Fruit fly (Drosophila melanogaster) whole organism, embryonic: ENCODE data around the gene CG13137.
A peak's percentile ranks its signal among the peaks of the same experiment; 100 is the strongest.

Source experiments
- ATbp ChIP-seq: fragments of 200-800 bp; sonication (Bioruptor generic); optimal IDR thresholded peaks from 2 replicates; lab custom pipeline; 2017; ENCODE audit warnings: missing biosample characterization, mild to moderate bottlenecking, missing genetic modification characterization, missing genetic modification reagents
- Aef1 ChIP-seq: fragments of 200-800 bp; sonication (Bioruptor generic); IDR thresholded peaks from 3 replicates; pipeline ENCODE4 v1.3.6; 2022; ENCODE audit warnings: missing biosample characterization, missing genetic modification characterization
- BEAF-32 ChIP-seq: fragments of 200-800 bp; sonication (Bioruptor generic); optimal IDR thresholded peaks from 3 replicates; lab custom pipeline; 2017; ENCODE audit warnings: missing biosample characterization, missing genetic modification characterization, mild to moderate bottlenecking, moderate library complexity, missing genetic modification reagents
- CG10267 ChIP-seq: fragments of 200-800 bp; sonication (Bioruptor generic); optimal IDR thresholded peaks from 2 replicates; lab custom pipeline; 2018; ENCODE audit warnings: missing biosample characterization, mild to moderate bottlenecking, missing genetic modification characterization, moderate library complexity
- CG12071 ChIP-seq: fragments of 200-800 bp; sonication (Bioruptor generic); optimal IDR thresholded peaks from 3 replicates; lab custom pipeline; 2018; ENCODE audit warnings: missing biosample characterization, mild to moderate bottlenecking, missing genetic modification characterization
- CG12299 ChIP-seq: fragments of 200-800 bp; sonication (Bioruptor generic); optimal IDR thresholded peaks from 2 replicates; lab custom pipeline; 2018; ENCODE audit warnings: missing biosample characterization, mild to moderate bottlenecking, missing genetic modification characterization
- CG13123 ChIP-seq: fragments of 200-800 bp; sonication (Bioruptor generic); optimal IDR thresholded peaks from 2 replicates; lab custom pipeline; 2016; ENCODE audit warnings: missing biosample characterization, missing genetic modification characterization
- CG30020 ChIP-seq: fragments of 200-800 bp; optimal IDR thresholded peaks from 2 replicates; lab custom pipeline; 2019; ENCODE audit warnings: missing biosample characterization, mild to moderate bottlenecking, missing genetic modification characterization, moderate library complexity
- CG30403 ChIP-seq: fragments of 200-800 bp; sonication (Bioruptor generic); optimal IDR thresholded peaks from 3 replicates; lab custom pipeline; 2016; ENCODE audit warnings: missing biosample characterization, missing genetic modification characterization
- CG33557 ChIP-seq: fragments of 200-800 bp; sonication (Bioruptor generic); optimal IDR thresholded peaks from 2 replicates; lab custom pipeline; 2019; ENCODE audit warnings: missing biosample characterization, mild to moderate bottlenecking, missing genetic modification characterization, moderate library complexity
- CG34422 ChIP-seq: fragments of 200-800 bp; sonication (Bioruptor generic); IDR thresholded peaks from 3 replicates; pipeline ENCODE4 v1.3.6; 2022; ENCODE audit warnings: missing biosample characterization, missing genetic modification characterization
- CG4617 ChIP-seq: fragments of 200-800 bp; sonication (Bioruptor generic); optimal IDR thresholded peaks from 3 replicates; lab custom pipeline; 2016; ENCODE audit warnings: missing biosample characterization, missing genetic modification characterization, borderline replicate concordance
- CG8388 ChIP-seq: fragments of 200-800 bp; sonication (Bioruptor generic); optimal IDR thresholded peaks from 2 replicates; lab custom pipeline; 2019; ENCODE audit warnings: missing biosample characterization, mild to moderate bottlenecking, missing genetic modification characterization, moderate library complexity
- CG8765 ChIP-seq: fragments of 200-800 bp; sonication (Bioruptor generic); IDR thresholded peaks from 2 replicates; pipeline ENCODE4 v1.3.6; 2022; ENCODE audit warnings: missing biosample characterization, missing genetic modification characterization
- CG8924 ChIP-seq: fragments of 200-800 bp; optimal IDR thresholded peaks from 3 replicates; lab custom pipeline; 2019; ENCODE audit warnings: missing biosample characterization, mild to moderate bottlenecking, missing genetic modification characterization, moderate library complexity
- CG9932 ChIP-seq: fragments of 200-800 bp; sonication (Bioruptor generic); IDR thresholded peaks from 2 replicates; pipeline ENCODE4 v1.3.6; 2022; ENCODE audit warnings: missing biosample characterization, missing genetic modification characterization
- Dbx ChIP-seq: fragments of 200-800 bp; sonication (Bioruptor generic); IDR thresholded peaks from 3 replicates; pipeline ENCODE4 v1.3.6; 2022; ENCODE audit warnings: missing biosample characterization, missing genetic modification characterization
- Dll ChIP-seq: fragments of 200-800 bp; sonication (Bioruptor generic); IDR thresholded peaks from 4 replicates; pipeline ENCODE4 v1.3.6; 2022; ENCODE audit warnings: missing biosample characterization, missing genetic modification characterization; ENCODE audit not compliant: partially characterized antibody
- Dp ChIP-seq: fragments of 200-800 bp; sonication (Bioruptor generic); optimal IDR thresholded peaks from 2 replicates; lab custom pipeline; 2018; ENCODE audit warnings: missing biosample characterization, mild to moderate bottlenecking, missing genetic modification characterization, moderate library complexity
- E2f2 ChIP-seq: fragments of 200-800 bp; sonication (Bioruptor generic); IDR thresholded peaks from 2 replicates; pipeline ENCODE4 v1.3.6; 2022; ENCODE audit warnings: missing biosample characterization, missing genetic modification characterization
- Fer1 ChIP-seq: fragments of 200-800 bp; sonication (Bioruptor generic); optimal IDR thresholded peaks from 2 replicates; lab custom pipeline; 2017; ENCODE audit warnings: missing biosample characterization, mild to moderate bottlenecking, missing genetic modification characterization
- MBD-R2 ChIP-seq: fragments of 200-800 bp; sonication (Bioruptor generic); IDR thresholded peaks from 2 replicates; pipeline ENCODE4 v1.3.6; 2022; ENCODE audit warnings: missing biosample characterization, missing genetic modification characterization
- Med ChIP-seq: fragments of 200-800 bp; sonication (Bioruptor generic); peaks from one replicate; lab custom pipeline; 2016; ENCODE audit warnings: missing biosample characterization, missing genetic modification characterization, mild to moderate bottlenecking, inconsistent platforms, moderate library complexity
- Mes4 ChIP-seq: fragments of 200-800 bp; sonication (Bioruptor generic); optimal IDR thresholded peaks from 2 replicates; lab custom pipeline; 2016; ENCODE audit warnings: missing biosample characterization, missing genetic modification characterization
- Myb ChIP-seq: fragments of 200-800 bp; sonication (Bioruptor generic); optimal IDR thresholded peaks from 2 replicates; lab custom pipeline; 2016; ENCODE audit warnings: missing biosample characterization, missing genetic modification characterization
- NC2β ChIP-seq: fragments of 200-800 bp; sonication (Bioruptor generic); optimal IDR thresholded peaks from 2 replicates; lab custom pipeline; 2016; ENCODE audit warnings: missing biosample characterization, missing genetic modification characterization
- Opbp ChIP-seq: fragments of 200-800 bp; sonication (Bioruptor generic); IDR thresholded peaks from 3 replicates; pipeline ENCODE4 v1.3.6; 2022; ENCODE audit warnings: missing biosample characterization, missing genetic modification characterization; ENCODE audit not compliant: partially characterized antibody
- Spps ChIP-seq: fragments of 200-800 bp; sonication (Bioruptor generic); optimal IDR thresholded peaks from 2 replicates; lab custom pipeline; 2018; ENCODE audit warnings: missing biosample characterization, mild to moderate bottlenecking, missing genetic modification characterization
- ap ChIP-seq: fragments of 200-800 bp; sonication (Bioruptor generic); IDR thresholded peaks from 2 replicates; pipeline ENCODE4 v1.3.6; 2022; ENCODE audit warnings: missing biosample characterization, missing genetic modification characterization
- bbx ChIP-seq: fragments of 200-800 bp; sonication (Bioruptor generic); IDR thresholded peaks from 2 replicates; pipeline ENCODE4 v1.3.6; 2022; ENCODE audit warnings: missing biosample characterization, missing genetic modification characterization; ENCODE audit not compliant: partially characterized antibody
- bigmax ChIP-seq: fragments of 200-800 bp; sonication (Bioruptor generic); optimal IDR thresholded peaks from 2 replicates; lab custom pipeline; 2018; ENCODE audit warnings: missing biosample characterization, mild to moderate bottlenecking, missing genetic modification characterization
- chm ChIP-seq: fragments of 200-800 bp; sonication (Bioruptor generic); IDR thresholded peaks from 2 replicates; pipeline ENCODE4 v1.3.6; 2022; ENCODE audit warnings: missing biosample characterization, missing genetic modification characterization
- ci ChIP-seq: fragments of 200-800 bp; sonication (Bioruptor generic); IDR thresholded peaks from 3 replicates; pipeline ENCODE4 v1.3.6; 2022; ENCODE audit warnings: missing biosample characterization, missing genetic modification characterization
- crp ChIP-seq, 2 experiments: fragments of 200-800 bp; sonication (Bioruptor generic); optimal IDR thresholded peaks; 2 replicates in 1 of 2; 3 replicates in 1 of 2; lab custom pipeline; 2017; ENCODE audit warnings: missing biosample characterization in 2 of 2, missing genetic modification characterization in 2 of 2, mild to moderate bottlenecking in 1 of 2, moderate library complexity in 1 of 2
- ewg ChIP-seq: fragments of 200-800 bp; sonication (Bioruptor generic); optimal IDR thresholded peaks from 3 replicates; lab custom pipeline; 2017; ENCODE audit warnings: mild to moderate bottlenecking, missing biosample characterization, missing genetic modification reagents, missing genetic modification characterization
- gfzf ChIP-seq: fragments of 200-800 bp; sonication (Bioruptor generic); optimal IDR thresholded peaks from 2 replicates; lab custom pipeline; 2016; ENCODE audit warnings: missing biosample characterization, mild to moderate bottlenecking, missing genetic modification characterization, moderate library complexity
- hkb ChIP-seq, 2 experiments: fragments of 200-800 bp in 1 of 2; fragments of >200 bp in 1 of 2; sonication (Bioruptor generic) in 1 of 2; IDR thresholded peaks in 1 of 2; optimal IDR thresholded peaks in 1 of 2; 2 replicates each; pipeline versions ENCODE4 v1.3.6 to Lab custom; 2017 to 2022; ENCODE audit warnings: missing biosample characterization in 1 of 2, missing genetic modification characterization in 1 of 2
- lola ChIP-seq, 3 experiments: fragments of >200 bp in 2 of 3; fragments of 200-800 bp in 1 of 3; sonication (Bioruptor generic) in 1 of 3; optimal IDR thresholded peaks; 2 replicates each; lab custom pipeline; 2017 to 2019; ENCODE audit warnings: missing biosample characterization in 3 of 3, missing genetic modification characterization in 3 of 3, mild to moderate bottlenecking in 1 of 3, moderate library complexity in 1 of 3
- pzg ChIP-seq: fragments of 200-800 bp; sonication (Bioruptor generic); optimal IDR thresholded peaks from 3 replicates; lab custom pipeline; 2018; ENCODE audit warnings: missing biosample characterization, mild to moderate bottlenecking, missing genetic modification characterization, moderate library complexity
- scrt ChIP-seq: fragments of 200-800 bp; sonication (Bioruptor generic); optimal IDR thresholded peaks from 2 replicates; lab custom pipeline; 2018; ENCODE audit warnings: missing biosample characterization, mild to moderate bottlenecking, missing genetic modification characterization, moderate library complexity
- so ChIP-seq: fragments of 200-800 bp; sonication (Bioruptor generic); IDR thresholded peaks from 3 replicates; pipeline ENCODE4 v1.3.6; 2022; ENCODE audit warnings: missing biosample characterization, missing genetic modification characterization
- stwl ChIP-seq: fragments of 200-800 bp; sonication (Bioruptor generic); optimal IDR thresholded peaks from 3 replicates; lab custom pipeline; 2018; ENCODE audit warnings: missing biosample characterization, mild to moderate bottlenecking, missing genetic modification characterization, moderate library complexity
- tin ChIP-seq: fragments of 200-800 bp; sonication (Bioruptor generic); optimal IDR thresholded peaks from 3 replicates; lab custom pipeline; 2016; ENCODE audit warnings: missing biosample characterization, missing genetic modification characterization
- wek ChIP-seq: fragments of 200-800 bp; sonication (Bioruptor generic); optimal IDR thresholded peaks from 3 replicates; lab custom pipeline; 2018; ENCODE audit warnings: missing biosample characterization, mild to moderate bottlenecking, missing genetic modification characterization, moderate library complexity

Gene CG13137

DNA sequence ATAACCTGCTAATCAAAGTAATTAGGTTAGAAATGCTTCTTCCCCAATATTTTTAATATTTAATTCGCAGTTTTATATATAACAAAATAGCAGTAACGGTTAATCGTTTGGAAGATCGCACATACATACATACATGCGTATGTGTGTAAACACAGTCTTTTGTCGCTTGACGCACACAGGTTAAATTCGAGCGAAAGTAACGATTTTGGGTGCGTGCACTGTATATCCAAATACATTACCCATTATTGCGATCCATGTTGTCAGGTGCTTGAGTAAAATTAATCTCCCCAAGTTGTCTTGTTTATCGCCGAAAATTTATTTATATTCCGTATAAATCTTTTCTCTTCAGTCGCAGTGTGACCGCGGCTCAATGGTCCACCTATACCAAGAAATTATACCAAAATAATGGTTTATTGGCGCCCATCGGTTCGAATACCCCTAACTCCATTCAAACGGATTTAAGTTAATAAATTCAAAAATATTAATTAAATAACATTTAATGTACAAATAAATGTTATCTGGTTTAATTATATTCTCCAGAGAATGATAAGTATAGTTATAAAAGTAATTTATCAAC is 31.5 kb downstream of the CG13137 start, which contains the start of gene CG34159 (continued):
- TF ChIP-seq Fer1 (GFP tag; lab: Kevin White, UChicago): peak; percentile 38
- peak; percentile 22 for TF ChIP-seq Med
- TF ChIP-seq hkb (optimal IDR thresholded peaks at IDR 0.05; lab: Kevin White, UChicago): no peak
- no peak for TF ChIP-seq hkb (GFP tag; IDR thresholded peaks at IDR 0.05; lab: Robert Waterston, UW)
- TF ChIP-seq Dll: peak; percentile 21; the same call in 1 of the 4 replicates
- peak; percentile 12 for TF ChIP-seq CG10267
- peak; percentile 41 for TF ChIP-seq bigmax

DNA sequence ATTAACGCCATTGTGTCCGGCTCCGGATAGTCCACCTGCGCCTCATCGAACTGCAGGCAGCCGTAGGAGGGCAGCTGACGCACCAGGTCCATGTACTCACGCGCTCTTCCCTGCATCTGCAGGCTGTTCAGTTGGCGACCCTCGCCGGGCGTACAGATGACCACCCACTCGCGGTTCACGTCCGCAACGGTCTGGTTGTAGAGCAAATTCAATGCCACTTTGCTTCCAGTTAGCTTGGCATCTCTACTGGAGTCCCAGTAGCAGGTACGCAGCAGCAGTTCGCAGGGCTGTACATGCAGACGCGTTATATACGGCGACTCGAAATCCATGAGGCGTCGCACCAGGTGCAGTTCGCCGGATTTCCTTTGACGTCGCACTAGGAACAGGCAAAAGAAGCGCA is 33.4 kb downstream of the CG13137 start:
- TF ChIP-seq Med: peak; percentile 53
- TF ChIP-seq Spps: no peak
- TF ChIP-seq CG34422 (GFP tag; lab: Robert Waterston, UW): 0 out of 3 replicates have a peak, but pooled peaks have one; percentile 24

DNA sequence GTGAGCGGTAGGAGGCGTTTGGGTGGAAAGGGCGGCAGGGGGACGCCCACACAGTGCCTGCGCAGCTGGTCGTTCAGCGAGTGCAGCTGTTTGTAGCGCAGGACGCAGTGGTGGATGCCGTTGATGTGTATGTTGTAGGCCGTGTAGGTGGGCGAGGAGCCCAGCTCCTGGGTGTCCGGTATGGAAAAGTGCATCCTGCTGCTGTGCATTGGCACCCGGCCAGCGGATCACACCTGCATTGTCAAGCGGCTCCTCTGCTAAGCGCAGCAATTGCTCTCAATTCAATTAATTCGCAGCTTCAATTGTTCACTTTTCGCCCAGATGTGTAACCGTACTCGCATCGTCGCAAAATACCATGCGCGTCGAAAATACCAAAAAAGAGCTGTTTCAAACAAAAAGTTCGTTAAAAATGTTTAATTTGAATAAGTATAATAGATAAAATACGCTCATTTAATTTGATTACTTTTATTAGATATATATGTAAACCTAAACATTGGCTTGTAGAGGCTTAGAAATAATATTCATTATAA is 34.2 kb downstream of the CG13137 start, which contains the start of gene Snx17:
Gene Snx17 (minus strand): TSS at position 329 of the 530 bp plus-strand sequence.
- peak; percentile 69 for TF ChIP-seq CG4617
- peak; percentile 1 for TF ChIP-seq stwl (tag; lab: Kevin White, UChicago)
- no peak for TF ChIP-seq CG30403 (GFP tag; lab: Kevin White, UChicago)
- TF ChIP-seq Mes4 (GFP tag; lab: Kevin White, UChicago): no peak
- TF ChIP-seq gfzf (GFP tag; lab: Kevin White, UChicago): peak; percentile 68
- TF ChIP-seq wek: peak; percentile 26
- no peak for TF ChIP-seq lola (GFP tag; optimal IDR thresholded peaks at IDR 0.05; lab: Kevin White, UChicago)
- TF ChIP-seq Opbp (GFP tag; lab: Robert Waterston, UW): no peak
- no peak for TF ChIP-seq ATbp (GFP tag; lab: Kevin White, UChicago)
- TF ChIP-seq CG12299: no peak
- TF ChIP-seq NC2β (GFP tag; lab: Kevin White, UChicago): no peak
- no peak for TF ChIP-seq CG8765 (GFP tag; lab: Robert Waterston, UW)
- no peak for TF ChIP-seq tin
- no peak for TF ChIP-seq CG8388 (GFP tag; lab: Kevin White, UChicago)
- no peak for TF ChIP-seq ap (GFP tag; lab: Robert Waterston, UW)
- 0 out of 3 replicates have a peak, but pooled peaks have one; percentile 21 for TF ChIP-seq ci (GFP tag; lab: Robert Waterston, UW)
- no peak for TF ChIP-seq CG8924
- no peak for TF ChIP-seq scrt (GFP tag; lab: Kevin White, UChicago)
- peak; percentile 52; the same call in 1 of the 4 replicates for TF ChIP-seq Dll
- no peak for TF ChIP-seq so (GFP tag; lab: Robert Waterston, UW)
- TF ChIP-seq CG34422 (GFP tag; lab: Robert Waterston, UW): 0 out of 3 replicates have a peak, but pooled peaks have one; percentile 12
- no peak; the same call in 1 of the 2 replicates for TF ChIP-seq chm (GFP tag; lab: Robert Waterston, UW)
- no peak for TF ChIP-seq CG33557
- peak in 1 of 2 experiments; percentile 31 for TF ChIP-seq crp (GFP tag; optimal IDR thresholded peaks at IDR 0.05; lab: Kevin White, UChicago)
- peak; percentile 19 for TF ChIP-seq CG30020
- peak; percentile 52; the same call in 1 of the 2 replicates for TF ChIP-seq MBD-R2 (GFP tag; lab: Robert Waterston, UW)
- TF ChIP-seq ewg: peak; percentile 12
- TF ChIP-seq CG9932 (GFP tag; lab: Robert Waterston, UW): no peak
- peak; percentile 24; the same call in 1 of the 2 replicates for TF ChIP-seq bbx (GFP tag; lab: Robert Waterston, UW)
- peak; percentile 32; the same call in 1 of the 2 replicates for TF ChIP-seq E2f2 (GFP tag; lab: Robert Waterston, UW)
- TF ChIP-seq Aef1 (GFP tag; lab: Robert Waterston, UW): no peak
- TF ChIP-seq Myb: peak; percentile 68
- TF ChIP-seq CG13123 (GFP tag; lab: Kevin White, UChicago): no peak
- peak; percentile 29; the same call in 1 of the 3 replicates for TF ChIP-seq Dbx (GFP tag; lab: Robert Waterston, UW)
- peak; percentile 43 for TF ChIP-seq pzg (GFP tag; lab: Kevin White, UChicago)
- no peak for TF ChIP-seq CG12071 (GFP tag; lab: Kevin White, UChicago)
- TF ChIP-seq Dp (GFP tag; lab: Kevin White, UChicago): peak; percentile 36
- TF ChIP-seq BEAF-32: peak; percentile 3
